Fruit fly (Drosophila melanogaster) whole organism, embryonic: ENCODE results near the gene CG33298.
A peak's percentile ranks its signal among the peaks of the same experiment; 100 is the strongest.

ENCODE experiments used
- Awh ChIP-seq: fragments of 200-800 bp; sonication (Bioruptor generic); IDR thresholded peaks from 2 replicates; pipeline ENCODE4, ENCODE4 v1.3.6; 2022; ENCODE audit warnings: missing biosample characterization, missing genetic modification characterization
- B-H2 ChIP-seq: fragments of 200-800 bp; sonication (Bioruptor generic); optimal IDR thresholded peaks from 2 replicates; lab custom pipeline; 2018; ENCODE audit warnings: missing biosample characterization, mild to moderate bottlenecking, missing genetic modification characterization
- BEAF-32 ChIP-seq: fragments of 200-800 bp; sonication (Bioruptor generic); optimal IDR thresholded peaks from 3 replicates; lab custom pipeline; 2017; ENCODE audit warnings: missing biosample characterization, missing genetic modification characterization, mild to moderate bottlenecking, moderate library complexity, missing genetic modification reagents
- CG10462 ChIP-seq: fragments of 200-800 bp; sonication (Bioruptor generic); optimal IDR thresholded peaks from 2 replicates; lab custom pipeline; 2016; ENCODE audit warnings: missing biosample characterization, missing genetic modification characterization
- CG10565 ChIP-seq: fragments of 200-800 bp; sonication (Bioruptor generic); optimal IDR thresholded peaks from 3 replicates; lab custom pipeline; 2016; ENCODE audit warnings: missing biosample characterization, mild to moderate bottlenecking, missing genetic modification characterization
- CG11398 ChIP-seq: fragments of 200-800 bp; sonication (Bioruptor generic); optimal IDR thresholded peaks from 2 replicates; lab custom pipeline; 2016; ENCODE audit warnings: missing biosample characterization, missing genetic modification characterization
- CG11456 ChIP-seq: fragments of 200-800 bp; sonication (Bioruptor generic); IDR thresholded peaks from 3 replicates; pipeline ENCODE4 v1.3.6; 2022; ENCODE audit warnings: missing biosample characterization, missing genetic modification characterization
- CG16779 ChIP-seq: fragments of 200-800 bp; sonication (Bioruptor generic); IDR thresholded peaks from 2 replicates; pipeline ENCODE4 v1.3.6; 2022; ENCODE audit warnings: missing biosample characterization, missing genetic modification characterization
- CG16813 ChIP-seq: fragments of 200-800 bp; sonication (Bioruptor generic); IDR thresholded peaks from 3 replicates; pipeline ENCODE4 v1.3.6; 2022; ENCODE audit warnings: missing biosample characterization, missing genetic modification characterization; ENCODE audit not compliant: partially characterized antibody
- CG1792 ChIP-seq: fragments of 200-800 bp; sonication (Bioruptor generic); optimal IDR thresholded peaks from 2 replicates; lab custom pipeline; 2016; ENCODE audit warnings: missing biosample characterization, missing genetic modification characterization
- CG2116 ChIP-seq: fragments of 200-800 bp; sonication (Bioruptor generic); optimal IDR thresholded peaks from 3 replicates; lab custom pipeline; 2018; ENCODE audit warnings: missing biosample characterization, mild to moderate bottlenecking, missing genetic modification characterization
- CG2129 ChIP-seq: fragments of 200-800 bp; sonication (Bioruptor generic); IDR thresholded peaks from 2 replicates; pipeline ENCODE4 v1.3.6; 2022; ENCODE audit warnings: missing biosample characterization, missing genetic modification characterization; ENCODE audit not compliant: partially characterized antibody
- CG3838 ChIP-seq: fragments of 200-800 bp; sonication (Bioruptor generic); optimal IDR thresholded peaks from 3 replicates; lab custom pipeline; 2016; ENCODE audit warnings: missing biosample characterization, missing genetic modification characterization
- CG4404 ChIP-seq: fragments of 200-800 bp; sonication (Bioruptor generic); IDR thresholded peaks from 2 replicates; pipeline ENCODE4 v1.3.6; 2022; ENCODE audit warnings: missing biosample characterization, missing genetic modification characterization
- CG5180 ChIP-seq: fragments of 200-800 bp; sonication (Bioruptor generic); optimal IDR thresholded peaks from 3 replicates; lab custom pipeline; 2017; ENCODE audit warnings: missing biosample characterization, missing genetic modification characterization, mild to moderate bottlenecking, moderate library complexity, missing genetic modification reagents
- CG7357 ChIP-seq: fragments of 200-800 bp; sonication (Bioruptor generic); IDR thresholded peaks from 3 replicates; pipeline ENCODE4 v1.3.6; 2022; ENCODE audit warnings: missing biosample characterization, missing genetic modification characterization
- CG7372 ChIP-seq: fragments of 200-800 bp; sonication (Bioruptor generic); IDR thresholded peaks from 2 replicates; pipeline ENCODE4 v1.3.6; 2022; ENCODE audit warnings: missing biosample characterization, missing genetic modification characterization
- CG7928 ChIP-seq: fragments of 200-800 bp; sonication (Bioruptor generic); optimal IDR thresholded peaks from 2 replicates; lab custom pipeline; 2017; ENCODE audit warnings: missing biosample characterization, mild to moderate bottlenecking, missing genetic modification characterization
- CG9609 ChIP-seq: fragments of 200-800 bp; sonication (Bioruptor generic); optimal IDR thresholded peaks from 3 replicates; lab custom pipeline; 2016; ENCODE audit warnings: missing biosample characterization, missing genetic modification characterization
- Dbx ChIP-seq: fragments of 200-800 bp; sonication (Bioruptor generic); IDR thresholded peaks from 3 replicates; pipeline ENCODE4 v1.3.6; 2022; ENCODE audit warnings: missing biosample characterization, missing genetic modification characterization
- HLH54F ChIP-seq: fragments of 200-800 bp; sonication (Bioruptor generic); optimal IDR thresholded peaks from 3 replicates; lab custom pipeline; 2016; ENCODE audit warnings: missing biosample characterization, missing genetic modification characterization
- Hand ChIP-seq: fragments of 200-800 bp; sonication (Bioruptor generic); optimal IDR thresholded peaks from 2 replicates; lab custom pipeline; 2017; ENCODE audit warnings: mild to moderate bottlenecking, missing biosample characterization, missing genetic modification reagents, missing genetic modification characterization
- Hmr ChIP-seq: fragments of 200-800 bp; sonication (Bioruptor generic); optimal IDR thresholded peaks from 3 replicates; lab custom pipeline; 2017; ENCODE audit warnings: mild to moderate bottlenecking, missing biosample characterization, missing genetic modification reagents, missing genetic modification characterization
- Hr51 ChIP-seq, 2 experiments: fragments of 200-800 bp; sonication (Bioruptor generic); optimal IDR thresholded peaks; 2 replicates in 1 of 2; 3 replicates in 1 of 2; lab custom pipeline; 2016 to 2018; ENCODE audit warnings: missing biosample characterization in 2 of 2, missing genetic modification characterization in 2 of 2, mild to moderate bottlenecking in 1 of 2, moderate library complexity in 1 of 2
- Meics ChIP-seq: fragments of 200-800 bp; sonication (Bioruptor generic); optimal IDR thresholded peaks from 2 replicates; lab custom pipeline; 2017; ENCODE audit warnings: missing biosample characterization, mild to moderate bottlenecking, missing genetic modification characterization
- NFAT ChIP-seq: fragments of 200-800 bp; sonication (Bioruptor generic); IDR thresholded peaks from 2 replicates; pipeline ENCODE4 v1.3.6; 2022; ENCODE audit warnings: missing biosample characterization, missing genetic modification characterization
- Spps ChIP-seq: fragments of 200-800 bp; sonication (Bioruptor generic); optimal IDR thresholded peaks from 2 replicates; lab custom pipeline; 2018; ENCODE audit warnings: missing biosample characterization, mild to moderate bottlenecking, missing genetic modification characterization
- bbx ChIP-seq: fragments of 200-800 bp; sonication (Bioruptor generic); IDR thresholded peaks from 2 replicates; pipeline ENCODE4 v1.3.6; 2022; ENCODE audit warnings: missing biosample characterization, missing genetic modification characterization; ENCODE audit not compliant: partially characterized antibody
- dimm ChIP-seq: fragments of 200-800 bp; sonication (Bioruptor generic); IDR thresholded peaks from 2 replicates; pipeline ENCODE4 v1.3.6; 2022; ENCODE audit warnings: missing biosample characterization, missing genetic modification characterization
- disco-r ChIP-seq: fragments of 200-800 bp; sonication (Bioruptor generic); optimal IDR thresholded peaks from 2 replicates; lab custom pipeline; 2016; ENCODE audit warnings: missing biosample characterization, missing genetic modification characterization
- dysf ChIP-seq: fragments of 200-800 bp; sonication (Bioruptor generic); IDR thresholded peaks from 3 replicates; pipeline ENCODE4 v1.3.6; 2022; ENCODE audit warnings: missing biosample characterization, missing genetic modification characterization
- en ChIP-seq: fragments of 200-800 bp; sonication (Bioruptor generic); optimal IDR thresholded peaks from 2 replicates; lab custom pipeline; 2016; ENCODE audit warnings: missing biosample characterization, missing genetic modification characterization
- fd64A ChIP-seq: fragments of 200-800 bp; sonication (Bioruptor generic); optimal IDR thresholded peaks from 3 replicates; lab custom pipeline; 2018; ENCODE audit warnings: missing biosample characterization, mild to moderate bottlenecking, missing genetic modification characterization
- ind ChIP-seq: fragments of 200-800 bp; sonication (Bioruptor generic); optimal IDR thresholded peaks from 3 replicates; lab custom pipeline; 2016; ENCODE audit warnings: missing biosample characterization, missing genetic modification characterization
- luna ChIP-seq: fragments of 200-800 bp; sonication (Bioruptor generic); optimal IDR thresholded peaks from 2 replicates; lab custom pipeline; 2016; ENCODE audit warnings: missing biosample characterization, missing genetic modification characterization
- mam ChIP-seq: fragments of 200-800 bp; sonication (Bioruptor generic); optimal IDR thresholded peaks from 3 replicates; lab custom pipeline; 2016; ENCODE audit warnings: missing biosample characterization, missing genetic modification characterization
- nau ChIP-seq: fragments of 200-800 bp; sonication (Bioruptor generic); optimal IDR thresholded peaks from 3 replicates; lab custom pipeline; 2017; ENCODE audit warnings: missing biosample characterization, mild to moderate bottlenecking, missing genetic modification characterization, missing genetic modification reagents
- nerfin-1 ChIP-seq: fragments of 200-800 bp; sonication (Bioruptor generic); optimal IDR thresholded peaks from 3 replicates; lab custom pipeline; 2019; ENCODE audit warnings: missing biosample characterization, mild to moderate bottlenecking, missing genetic modification characterization, moderate library complexity
- nom ChIP-seq: fragments of 200-800 bp; sonication (Bioruptor generic); optimal IDR thresholded peaks from 2 replicates; lab custom pipeline; 2017; ENCODE audit warnings: missing biosample characterization, missing genetic modification characterization, mild to moderate bottlenecking, moderate library complexity, missing genetic modification reagents
- sd ChIP-seq: fragments of 200-800 bp; sonication (Bioruptor generic); optimal IDR thresholded peaks from 3 replicates; lab custom pipeline; 2018; ENCODE audit warnings: missing biosample characterization, mild to moderate bottlenecking, missing genetic modification characterization, moderate library complexity
- shn ChIP-seq: fragments of 200-800 bp; sonication (Bioruptor generic); optimal IDR thresholded peaks from 3 replicates; lab custom pipeline; 2016; ENCODE audit warnings: missing biosample characterization, missing genetic modification characterization
- sima ChIP-seq: fragments of 200-800 bp; sonication (Bioruptor generic); optimal IDR thresholded peaks from 2 replicates; lab custom pipeline; 2016; ENCODE audit warnings: missing biosample characterization, missing genetic modification characterization
- ssp ChIP-seq: fragments of 200-800 bp; sonication (Bioruptor generic); IDR thresholded peaks from 2 replicates; pipeline ENCODE4 v1.3.6; 2022; ENCODE audit warnings: missing biosample characterization, missing genetic modification characterization
- tio ChIP-seq: fragments of 200-800 bp; sonication (Bioruptor generic); optimal IDR thresholded peaks from 2 replicates; lab custom pipeline; 2017; ENCODE audit warnings: missing biosample characterization, missing genetic modification characterization, inconsistent platforms
- toy ChIP-seq: fragments of 200-800 bp; sonication (Bioruptor generic); IDR thresholded peaks from 2 replicates; pipeline ENCODE4 v1.3.6; 2022; ENCODE audit warnings: missing biosample characterization, missing genetic modification characterization
- ttk ChIP-seq: fragments of 200-800 bp; sonication (Bioruptor generic); IDR thresholded peaks from 2 replicates; pipeline ENCODE4 v2.1.2; 2022; ENCODE audit warnings: missing biosample characterization, missing genetic modification characterization
- unpg ChIP-seq: fragments of 200-800 bp; sonication (Bioruptor generic); optimal IDR thresholded peaks from 3 replicates; lab custom pipeline; 2018; ENCODE audit warnings: missing biosample characterization, mild to moderate bottlenecking, missing genetic modification characterization, moderate library complexity
- zen2 ChIP-seq: fragments of 200-800 bp; sonication (Bioruptor generic); IDR thresholded peaks from 3 replicates; pipeline ENCODE4 v1.3.6; 2022; ENCODE audit warnings: missing biosample characterization, missing genetic modification characterization; ENCODE audit not compliant: partially characterized antibody

The CG33298 gene

dm6 chr2L:9568360-9569088, 73.2 kb downstream of the CG33298 start, which contains the start of gene brwl (continued):
- TF ChIP-seq CG11398 (GFP tag; lab: Kevin White, UChicago) (peak; percentile 98), ind (peak; percentile 99), HLH54F (peak; percentile 97), Awh (GFP tag; lab: Robert Waterston, UW) (peak; percentile 98), tio (peak; percentile 99), en (GFP tag; lab: Kevin White, UChicago) (peak; percentile 98), sima (peak; percentile 95), toy (GFP tag; lab: Robert Waterston, UW) (peak; percentile 94), CG7928 (GFP tag; lab: Kevin White, UChicago) (peak; percentile 83), Dbx (GFP tag; lab: Robert Waterston, UW) (peak; percentile 98), disco-r (GFP tag; lab: Kevin White, UChicago) (peak; percentile 96), CG1792 (peak; percentile 95), CG4404 (peak; percentile 98), dysf (GFP tag; lab: Robert Waterston, UW) (peak; percentile 99), NFAT (GFP tag; lab: Robert Waterston, UW) (peak; percentile 95), CG7372 (GFP tag; lab: Robert Waterston, UW) (peak; percentile 98), zen2 (GFP tag; lab: Robert Waterston, UW) (no peak), BEAF-32 (GFP tag; lab: Kevin White, UChicago) (peak; percentile 45), shn (GFP tag; lab: Kevin White, UChicago) (peak; percentile 96), CG9609 (GFP tag; lab: Kevin White, UChicago) (peak; percentile 98), CG16813 (GFP tag; lab: Robert Waterston, UW) (0 out of 3 replicates have a peak, but pooled peaks have one; percentile 29), Hand (peak; percentile 97), sd (tag; lab: Kevin White, UChicago) (peak; percentile 95), Hmr (GFP tag; lab: Kevin White, UChicago) (peak; percentile 99), CG11456 (GFP tag; lab: Robert Waterston, UW) (peak; percentile 97), CG2116 (GFP tag; lab: Kevin White, UChicago) (peak; percentile 90), CG10565 (GFP tag; lab: Kevin White, UChicago) (peak; percentile 93), dimm (peak; percentile 94), fd64A (peak; percentile 95), Hr51 (GFP tag; optimal IDR thresholded peaks at IDR 0.05; lab: Kevin White, UChicago) (peak; percentile 97 to 99), mam (GFP tag; lab: Kevin White, UChicago) (peak; percentile 98), ssp (GFP tag; lab: Robert Waterston, UW) (peak; percentile 94), CG5180 (peak; percentile 93), unpg (GFP tag; lab: Kevin White, UChicago) (peak; percentile 99), CG10462 (GFP tag; lab: Kevin White, UChicago) (peak; percentile 99), bbx (GFP tag; lab: Robert Waterston, UW) (peak; percentile 57; the same call in 1 of the 2 replicates), CG3838 (GFP tag; lab: Kevin White, UChicago) (peak; percentile 100), ttk (GFP tag; lab: Robert Waterston, UW) (peak; percentile 98), nom (GFP tag; lab: Kevin White, UChicago) (peak; percentile 93), nau (GFP tag; lab: Kevin White, UChicago) (peak; percentile 100), CG16779 (peak; percentile 95), Spps (tag; lab: Kevin White, UChicago) (peak; percentile 98), B-H2 (GFP tag; lab: Kevin White, UChicago) (peak; percentile 98), CG2129 (GFP tag; lab: Robert Waterston, UW) (no peak), nerfin-1 (tag; lab: Kevin White, UChicago) (peak; percentile 97), CG7357 (peak; percentile 95), luna (peak; percentile 93), Meics (GFP tag; lab: Kevin White, UChicago) (peak; percentile 99)
